Fruit fly (Drosophila melanogaster): ENCODE measurements around the gene Mrgn1.

Gene Mrgn1

DNA sequence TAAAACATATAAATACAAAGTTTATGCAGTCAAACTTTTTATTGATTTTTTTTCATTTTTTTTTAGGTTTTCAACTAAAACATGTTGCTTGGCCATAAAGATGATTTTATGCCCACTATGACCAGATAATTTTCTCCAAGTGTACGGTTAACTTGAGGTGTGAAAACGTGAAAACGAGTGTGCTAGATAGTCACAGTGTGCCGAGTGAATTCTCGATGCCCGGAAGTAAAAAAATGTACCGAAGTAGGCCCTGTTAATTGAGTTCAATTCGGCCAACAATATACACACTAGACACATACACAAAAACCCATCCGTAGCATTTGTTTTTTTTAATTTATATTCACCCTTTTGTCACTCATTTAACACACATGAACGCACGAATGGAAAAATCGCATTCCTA, 29.8 kb downstream of the Mrgn1 start, which contains the start of gene Nna1:
TSS of gene Nna1 (plus strand) at position 301 of the 400 bp plus-strand sequence.
- no peak for TF ChIP-seq CG17801 (GFP tag; optimal IDR thresholded peaks at IDR 0.05; ENCODE audit: partially characterized antibody)

DNA sequence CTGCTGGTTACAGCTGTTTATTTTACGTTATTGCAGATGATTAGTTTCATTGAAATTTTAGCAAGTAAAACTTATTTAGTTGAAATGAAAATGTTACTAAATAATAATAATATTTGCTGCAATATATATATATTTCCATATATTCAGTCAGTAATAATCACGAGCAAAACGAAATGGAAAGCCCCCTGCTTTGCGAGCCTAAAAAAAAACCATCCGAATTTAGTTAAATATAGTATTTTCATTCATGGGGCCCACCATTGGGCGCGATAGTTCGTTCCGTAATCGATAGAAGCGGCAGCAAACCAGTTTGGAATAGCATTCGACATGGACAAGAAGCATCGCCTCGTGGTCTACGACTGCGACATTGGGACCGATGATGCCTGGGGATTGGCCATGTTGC, 39.1 kb downstream of the Mrgn1 start, which contains the start of gene CG11158:
TSS of gene CG11158 (plus strand) at position 301 of the 400 bp plus-strand sequence.
- no peak for TF ChIP-seq CG17801 (GFP tag; optimal IDR thresholded peaks at IDR 0.05; ENCODE audit: partially characterized antibody)

DNA sequence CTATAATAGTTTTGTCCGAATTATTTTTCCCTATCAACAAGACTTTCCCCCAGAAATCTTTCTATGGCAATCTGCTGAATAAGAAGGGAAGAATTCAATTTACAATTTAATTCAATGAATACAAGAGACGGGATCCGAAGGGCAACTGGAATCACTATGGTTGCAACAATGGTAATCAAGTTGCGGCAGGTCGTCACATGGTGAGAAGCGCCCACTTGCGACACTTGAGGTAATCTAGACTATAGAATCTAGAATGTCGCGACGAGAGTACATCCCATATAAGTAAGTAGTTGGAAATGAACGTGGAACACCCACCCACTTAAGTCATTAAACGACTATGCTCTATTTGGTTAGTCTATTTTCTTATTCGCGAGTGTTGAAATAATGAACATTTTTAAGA, 39.9 kb downstream of the Mrgn1 start:
- TF ChIP-seq CG17801 (GFP tag; optimal IDR thresholded peaks at IDR 0.05; ENCODE audit: partially characterized antibody): no peak

DNA sequence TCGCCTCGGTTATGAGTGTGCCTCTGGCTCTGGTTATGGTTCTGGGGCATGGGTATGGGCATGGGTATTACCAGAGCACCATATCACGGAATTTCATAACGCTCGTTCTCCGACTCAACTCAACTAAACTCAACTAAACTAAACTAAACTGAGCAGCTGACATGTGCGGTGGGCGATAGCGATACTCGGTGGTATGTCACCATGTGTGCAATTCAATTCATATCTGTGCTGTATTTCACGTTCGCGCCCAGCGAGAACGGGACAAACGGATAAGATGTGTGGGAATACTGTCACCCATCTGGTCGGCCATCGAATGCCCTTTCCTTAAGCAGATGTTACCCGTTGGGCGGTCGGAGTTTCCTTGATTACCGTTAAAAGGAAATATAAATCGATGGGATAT, 41.5 kb downstream of the Mrgn1 start, which contains the start of gene CG12177:
TSS of gene CG12177 (minus strand) at position 239 of the 400 bp plus-strand sequence.
- no peak for TF ChIP-seq CG17801 (GFP tag; optimal IDR thresholded peaks at IDR 0.05; ENCODE audit: partially characterized antibody)

DNA sequence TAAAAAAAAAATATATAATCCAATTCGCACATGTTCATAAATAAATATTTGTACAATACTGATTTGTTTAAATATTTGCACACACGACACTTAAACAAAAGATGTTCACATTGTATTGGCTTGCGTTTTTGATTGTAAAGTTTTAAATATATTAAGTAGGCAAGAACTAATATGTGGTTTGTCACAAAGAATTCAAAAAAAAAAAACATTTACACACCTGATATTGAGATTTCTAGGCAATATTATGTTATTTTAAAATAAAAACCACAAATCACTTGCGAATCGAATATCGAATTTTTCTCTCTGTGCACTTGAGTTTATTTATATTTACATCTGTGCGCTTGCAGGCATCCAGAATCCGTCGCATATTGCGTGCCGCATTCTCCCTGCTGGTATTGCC, 42.2 kb downstream of the Mrgn1 start:
- TF ChIP-seq CG17801 (GFP tag; optimal IDR thresholded peaks at IDR 0.05; ENCODE audit: partially characterized antibody): no peak

DNA sequence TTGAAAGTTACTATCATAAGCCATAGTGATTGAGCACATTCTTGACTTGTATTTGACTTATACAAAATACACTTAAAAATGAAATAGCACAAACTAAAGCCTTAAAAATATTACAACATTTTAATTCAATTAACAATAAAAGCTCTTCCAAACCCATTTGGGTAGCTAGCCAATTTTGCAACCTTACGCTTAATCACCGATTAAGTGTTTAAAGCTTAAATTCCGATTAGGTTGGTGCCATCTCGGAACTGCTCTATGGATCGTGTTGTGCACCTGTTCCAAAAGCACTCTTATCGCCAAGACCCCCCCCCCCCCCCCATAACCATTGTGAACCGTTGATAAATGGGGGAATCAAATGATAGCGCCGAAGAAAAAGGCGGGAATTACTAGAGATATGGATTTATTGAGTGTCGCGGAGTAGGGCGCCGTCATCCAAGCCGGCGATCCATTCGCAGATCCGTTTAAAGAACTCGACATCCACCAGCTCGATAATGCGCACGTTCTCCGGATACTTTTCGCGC, 43.7 kb downstream of the Mrgn1 start:
- no peak for TF ChIP-seq CG17801 (GFP tag; optimal IDR thresholded peaks at IDR 0.05; ENCODE audit: partially characterized antibody)

DNA sequence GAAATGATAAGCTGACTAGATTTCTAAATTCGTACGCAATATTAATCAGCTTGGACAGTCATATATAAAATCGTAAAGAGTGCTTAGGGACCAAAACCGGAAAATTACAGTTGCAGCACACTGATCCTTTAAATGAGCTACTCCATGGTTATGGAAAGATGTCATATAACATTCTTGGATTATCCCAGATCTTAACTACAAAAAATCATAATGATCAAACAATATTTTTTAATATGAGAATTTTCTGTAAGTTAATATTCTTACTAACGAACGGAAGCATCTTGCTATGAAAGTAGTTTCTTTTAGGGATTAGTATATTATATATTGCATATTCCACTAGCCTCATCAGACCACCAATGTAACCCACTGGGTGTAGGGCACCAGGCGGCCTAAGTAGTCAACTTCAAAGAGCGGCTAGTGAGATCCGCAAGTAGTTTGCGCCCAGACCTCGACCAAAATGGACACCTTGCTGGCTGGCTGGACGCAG, 45.3 kb downstream of the Mrgn1 start, which contains the start of gene CG11162:
TSS of gene CG11162 (plus strand) at position 437 of the 487 bp plus-strand sequence.
- TF ChIP-seq CG17801 (GFP tag; optimal IDR thresholded peaks at IDR 0.05; ENCODE audit: partially characterized antibody): no peak

DNA sequence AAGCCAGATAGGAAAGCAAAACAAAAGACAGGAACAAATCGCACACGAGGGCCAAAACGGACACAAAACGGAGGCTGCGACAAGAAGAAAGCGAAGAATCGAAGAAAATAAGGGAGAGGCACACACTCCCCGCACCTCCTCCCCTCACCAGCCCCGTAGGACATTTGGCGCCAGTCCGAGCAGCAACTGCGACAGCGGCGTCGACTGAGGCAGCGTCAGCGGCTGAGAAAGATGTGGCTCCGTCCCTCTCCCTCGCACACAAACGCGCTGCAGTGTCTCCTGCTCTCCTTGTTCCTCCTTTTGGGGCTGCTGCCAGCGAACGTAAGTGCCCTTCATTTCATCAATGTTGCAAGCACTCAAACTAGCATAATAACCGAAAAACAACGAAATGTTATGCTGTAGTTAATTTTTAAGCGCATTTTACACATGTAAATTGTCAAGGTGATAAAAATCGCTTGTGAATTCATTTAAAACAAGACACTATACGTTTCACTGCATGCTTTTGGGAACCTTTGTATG, 51.4 kb downstream of the Mrgn1 start:
- TF ChIP-seq CG17801 (GFP tag; optimal IDR thresholded peaks at IDR 0.05; ENCODE audit: partially characterized antibody): no peak

DNA sequence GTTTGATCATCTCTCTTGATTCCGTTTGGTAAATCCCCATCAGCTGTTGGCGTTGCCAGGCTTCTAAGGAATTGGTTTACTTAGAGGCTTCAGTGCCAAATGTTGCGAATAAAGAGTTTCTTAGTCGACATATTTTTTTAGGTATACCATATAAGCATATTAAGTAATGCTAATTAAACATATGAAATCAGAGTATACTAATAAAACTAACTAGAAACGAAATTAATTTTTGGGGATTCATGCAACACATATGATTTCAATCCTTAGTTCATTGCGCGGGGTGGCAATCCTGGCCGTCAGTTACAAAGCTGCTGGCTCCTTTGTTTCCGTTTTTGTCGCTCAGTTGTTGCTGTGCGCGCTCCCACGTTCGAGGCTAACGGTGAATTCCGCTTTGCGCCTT, 52.4 kb downstream of the Mrgn1 start, which contains the start of gene CG15760:
TSS of gene CG15760 (plus strand) at position 334 of the 400 bp plus-strand sequence.
- no peak for TF ChIP-seq CG17801 (GFP tag; optimal IDR thresholded peaks at IDR 0.05; ENCODE audit: partially characterized antibody)

Data from ovary, adult (tissue).